Fruit fly (Drosophila melanogaster) whole organism, embryonic: Measurements from ENCODE around the gene CG14340.

Experiments
- Abd-B ChIP-seq: fragments of 200-800 bp; sonication (Bioruptor generic); optimal IDR thresholded peaks from 2 replicates; lab custom pipeline; 2018; ENCODE audit warnings: missing biosample characterization, mild to moderate bottlenecking, missing genetic modification characterization, moderate library complexity
- Atf-2 ChIP-seq: fragments of 200-800 bp; sonication (Bioruptor generic); optimal IDR thresholded peaks from 2 replicates; lab custom pipeline; 2016; ENCODE audit warnings: missing biosample characterization, missing genetic modification characterization
- CG11560 ChIP-seq: fragments of 200-800 bp; sonication (Bioruptor generic); IDR thresholded peaks from 3 replicates; pipeline ENCODE4 v1.3.6; 2022; ENCODE audit warnings: missing biosample characterization, missing genetic modification characterization
- CG14441 ChIP-seq: fragments of 200-800 bp; sonication (Bioruptor generic); IDR thresholded peaks from 2 replicates; pipeline ENCODE4 v1.3.6; 2022; ENCODE audit warnings: missing biosample characterization, missing genetic modification characterization
- CG1603 ChIP-seq: fragments of 200-800 bp; sonication (Bioruptor generic); optimal IDR thresholded peaks from 2 replicates; lab custom pipeline; 2019; ENCODE audit warnings: missing biosample characterization, mild to moderate bottlenecking, missing genetic modification characterization, moderate library complexity
- CG16815 ChIP-seq: fragments of 200-800 bp; sonication (Bioruptor generic); optimal IDR thresholded peaks from 3 replicates; lab custom pipeline; 2017; ENCODE audit warnings: missing biosample characterization, mild to moderate bottlenecking, missing genetic modification characterization
- CG2120 ChIP-seq: fragments of 200-800 bp; sonication (Bioruptor generic); optimal IDR thresholded peaks from 3 replicates; lab custom pipeline; 2016; ENCODE audit warnings: missing biosample characterization, missing genetic modification characterization
- CG30431 ChIP-seq: fragments of 200-800 bp; sonication (Bioruptor generic); optimal IDR thresholded peaks from 2 replicates; lab custom pipeline; 2017; ENCODE audit warnings: missing biosample characterization, missing genetic modification characterization
- CG3065 ChIP-seq: fragments of 200-800 bp; sonication (Bioruptor generic); optimal IDR thresholded peaks from 2 replicates; lab custom pipeline; 2016; ENCODE audit warnings: missing biosample characterization, missing genetic modification characterization
- CG3163 ChIP-seq: fragments of 200-800 bp; sonication (Bioruptor generic); optimal IDR thresholded peaks from 3 replicates; lab custom pipeline; 2016; ENCODE audit warnings: missing biosample characterization, missing genetic modification characterization
- CG32532 ChIP-seq: fragments of 200-800 bp; sonication (Bioruptor generic); IDR thresholded peaks from 2 replicates; pipeline ENCODE4 v1.3.6; 2022; ENCODE audit warnings: missing biosample characterization, missing genetic modification characterization
- CG32767 ChIP-seq: fragments of 200-800 bp; sonication (Bioruptor generic); IDR thresholded peaks from 2 replicates; pipeline ENCODE4 v1.3.6; 2022; ENCODE audit warnings: missing biosample characterization, missing genetic modification characterization
- CG32772 ChIP-seq: fragments of 200-800 bp; sonication (Bioruptor generic); IDR thresholded peaks from 2 replicates; pipeline ENCODE4 v1.3.6; 2022; ENCODE audit warnings: missing biosample characterization, missing genetic modification characterization
- CG5245 ChIP-seq: fragments of 200-800 bp; sonication (Bioruptor generic); optimal IDR thresholded peaks from 3 replicates; lab custom pipeline; 2016; ENCODE audit warnings: missing biosample characterization, missing genetic modification characterization
- CHES-1-like ChIP-seq: fragments of 200-800 bp; sonication (Bioruptor generic); optimal IDR thresholded peaks from 2 replicates; lab custom pipeline; 2016; ENCODE audit warnings: missing biosample characterization, missing genetic modification characterization
- Dip3 ChIP-seq: fragments of 200-800 bp; sonication (Bioruptor generic); optimal IDR thresholded peaks from 3 replicates; lab custom pipeline; 2016; ENCODE audit warnings: missing biosample characterization, missing genetic modification characterization
- Dref ChIP-seq: fragments of 200-800 bp; sonication (Bioruptor generic); IDR thresholded peaks from 2 replicates; pipeline ENCODE4 v1.3.6; 2022; ENCODE audit warnings: missing biosample characterization, missing genetic modification characterization
- Drgx ChIP-seq: fragments of 200-800 bp; sonication (Bioruptor generic); IDR thresholded peaks from 2 replicates; pipeline ENCODE4 v1.3.6; 2022; ENCODE audit warnings: missing biosample characterization, missing genetic modification characterization
- Ets65A ChIP-seq: fragments of 200-800 bp; sonication (Bioruptor generic); peaks from one replicate; lab custom pipeline; 2016; ENCODE audit warnings: missing biosample characterization, missing genetic modification characterization
- HLH54F ChIP-seq: fragments of 200-800 bp; sonication (Bioruptor generic); optimal IDR thresholded peaks from 3 replicates; lab custom pipeline; 2016; ENCODE audit warnings: missing biosample characterization, missing genetic modification characterization
- HLHmδ ChIP-seq: fragments of 200-800 bp; sonication (Bioruptor generic); optimal IDR thresholded peaks from 2 replicates; lab custom pipeline; 2018; ENCODE audit warnings: missing biosample characterization, mild to moderate bottlenecking, missing genetic modification characterization, moderate library complexity
- MBD-R2 ChIP-seq: fragments of 200-800 bp; sonication (Bioruptor generic); IDR thresholded peaks from 2 replicates; pipeline ENCODE4 v1.3.6; 2022; ENCODE audit warnings: missing biosample characterization, missing genetic modification characterization
- Med ChIP-seq: fragments of 200-800 bp; sonication (Bioruptor generic); peaks from one replicate; lab custom pipeline; 2016; ENCODE audit warnings: missing biosample characterization, missing genetic modification characterization, mild to moderate bottlenecking, inconsistent platforms, moderate library complexity
- NFAT ChIP-seq: fragments of 200-800 bp; sonication (Bioruptor generic); IDR thresholded peaks from 2 replicates; pipeline ENCODE4 v1.3.6; 2022; ENCODE audit warnings: missing biosample characterization, missing genetic modification characterization
- Nf-YC ChIP-seq: fragments of 200-800 bp; optimal IDR thresholded peaks from 3 replicates; lab custom pipeline; 2019; ENCODE audit warnings: missing biosample characterization, mild to moderate bottlenecking, missing genetic modification characterization, moderate library complexity
- Six4 ChIP-seq: fragments of 200-800 bp; sonication (Bioruptor generic); optimal IDR thresholded peaks from 2 replicates; lab custom pipeline; 2016; ENCODE audit warnings: missing biosample characterization, missing genetic modification characterization
- Sox100B ChIP-seq: fragments of 200-800 bp; sonication (Bioruptor generic); optimal IDR thresholded peaks from 3 replicates; lab custom pipeline; 2018; ENCODE audit warnings: missing biosample characterization, mild to moderate bottlenecking, missing genetic modification characterization
- Sox102F ChIP-seq: fragments of 200-800 bp; sonication (Bioruptor generic); optimal IDR thresholded peaks from 2 replicates; lab custom pipeline; 2018; ENCODE audit warnings: missing biosample characterization, mild to moderate bottlenecking, missing genetic modification characterization, moderate library complexity
- ap ChIP-seq: fragments of 200-800 bp; sonication (Bioruptor generic); IDR thresholded peaks from 2 replicates; pipeline ENCODE4 v1.3.6; 2022; ENCODE audit warnings: missing biosample characterization, missing genetic modification characterization
- bbx ChIP-seq: fragments of 200-800 bp; sonication (Bioruptor generic); IDR thresholded peaks from 2 replicates; pipeline ENCODE4 v1.3.6; 2022; ENCODE audit warnings: missing biosample characterization, missing genetic modification characterization; ENCODE audit not compliant: partially characterized antibody
- bsh ChIP-seq, 2 experiments: fragments of 200-800 bp; sonication (Bioruptor generic); optimal IDR thresholded peaks; 2 replicates each; lab custom pipeline; 2017 to 2018; ENCODE audit warnings: mild to moderate bottlenecking in 2 of 2, missing biosample characterization in 2 of 2, missing genetic modification characterization in 2 of 2, moderate library complexity in 1 of 2
- crc ChIP-seq: fragments of 200-800 bp; sonication (Bioruptor generic); optimal IDR thresholded peaks from 2 replicates; lab custom pipeline; 2016; ENCODE audit warnings: missing biosample characterization, missing genetic modification characterization
- dmrt11E ChIP-seq: fragments of 200-800 bp; sonication (Bioruptor generic); optimal IDR thresholded peaks from 3 replicates; lab custom pipeline; 2018; ENCODE audit warnings: missing biosample characterization, mild to moderate bottlenecking, missing genetic modification characterization, moderate library complexity
- dmrt99B ChIP-seq: fragments of 200-800 bp; sonication (Bioruptor generic); optimal IDR thresholded peaks from 2 replicates; lab custom pipeline; 2018; ENCODE audit warnings: missing biosample characterization, mild to moderate bottlenecking, missing genetic modification characterization, moderate library complexity
- hbn ChIP-seq: fragments of 200-800 bp; sonication (Bioruptor generic); IDR thresholded peaks from 2 replicates; pipeline ENCODE4 v1.3.6; 2022; ENCODE audit warnings: missing biosample characterization, missing genetic modification characterization; ENCODE audit not compliant: partially characterized antibody
- jumu ChIP-seq: fragments of 200-800 bp; sonication (Bioruptor generic); optimal IDR thresholded peaks from 3 replicates; lab custom pipeline; 2016; ENCODE audit warnings: missing biosample characterization, missing genetic modification characterization
- lab ChIP-seq: fragments of 200-800 bp; sonication (Bioruptor generic); optimal IDR thresholded peaks from 3 replicates; lab custom pipeline; 2017; ENCODE audit warnings: missing biosample characterization, missing genetic modification characterization, mild to moderate bottlenecking, moderate library complexity, missing genetic modification reagents
- lmd ChIP-seq: fragments of 200-800 bp; sonication (Bioruptor generic); IDR thresholded peaks from 2 replicates; pipeline ENCODE4 v1.3.6; 2022; ENCODE audit warnings: missing biosample characterization, missing genetic modification characterization
- lov ChIP-seq, 2 experiments: fragments of 200-800 bp in 1 of 2; fragments of >200 bp in 1 of 2; sonication (Bioruptor generic) in 1 of 2; IDR thresholded peaks in 1 of 2; optimal IDR thresholded peaks in 1 of 2; 2 replicates in 1 of 2; 3 replicates in 1 of 2; pipeline versions ENCODE4 v1.3.6 to Lab custom; 2017 to 2022; ENCODE audit warnings: missing biosample characterization in 1 of 2, missing genetic modification characterization in 1 of 2
- mirr ChIP-seq: fragments of 200-800 bp; sonication (Bioruptor generic); optimal IDR thresholded peaks from 3 replicates; lab custom pipeline; 2018; ENCODE audit warnings: missing biosample characterization, mild to moderate bottlenecking, missing genetic modification characterization
- row ChIP-seq: fragments of 200-800 bp; sonication (Bioruptor generic); IDR thresholded peaks from 3 replicates; pipeline ENCODE4 v1.3.6; 2022; ENCODE audit warnings: missing biosample characterization, missing genetic modification characterization
- sens ChIP-seq: fragments of 200-800 bp; sonication (Bioruptor generic); peaks from one replicate; lab custom pipeline; 2016; ENCODE audit warnings: missing biosample characterization, missing genetic modification characterization
- sens-2 ChIP-seq: fragments of 200-800 bp; sonication (Bioruptor generic); IDR thresholded peaks from 2 replicates; pipeline ENCODE4 v1.3.6; 2022; ENCODE audit warnings: missing biosample characterization, missing genetic modification characterization
- sisA ChIP-seq: fragments of 200-800 bp; sonication (Bioruptor generic); IDR thresholded peaks from 2 replicates; pipeline ENCODE4 v1.3.6; 2022; ENCODE audit warnings: missing biosample characterization, missing genetic modification characterization
- sob ChIP-seq: fragments of 200-800 bp; sonication (Bioruptor generic); IDR thresholded peaks from 2 replicates; pipeline ENCODE4 v1.3.6; 2022; ENCODE audit warnings: missing biosample characterization, missing genetic modification characterization
- sug ChIP-seq: fragments of 200-800 bp; optimal IDR thresholded peaks from 2 replicates; lab custom pipeline; 2019; ENCODE audit warnings: missing biosample characterization, mild to moderate bottlenecking, missing genetic modification characterization, moderate library complexity
- tin ChIP-seq: fragments of 200-800 bp; sonication (Bioruptor generic); optimal IDR thresholded peaks from 3 replicates; lab custom pipeline; 2016; ENCODE audit warnings: missing biosample characterization, missing genetic modification characterization
- toy ChIP-seq: fragments of 200-800 bp; sonication (Bioruptor generic); IDR thresholded peaks from 2 replicates; pipeline ENCODE4 v1.3.6; 2022; ENCODE audit warnings: missing biosample characterization, missing genetic modification characterization
- vvl ChIP-seq: fragments of 200-800 bp; sonication (Bioruptor generic); IDR thresholded peaks from 2 replicates; pipeline ENCODE4 v1.3.6; 2022; ENCODE audit warnings: missing biosample characterization, missing genetic modification characterization
- wek ChIP-seq: fragments of 200-800 bp; sonication (Bioruptor generic); optimal IDR thresholded peaks from 3 replicates; lab custom pipeline; 2018; ENCODE audit warnings: missing biosample characterization, mild to moderate bottlenecking, missing genetic modification characterization, moderate library complexity
- yki ChIP-seq: fragments of >200 bp; optimal IDR thresholded peaks from 3 replicates; lab custom pipeline; 2018

CG14340 gene

DNA sequence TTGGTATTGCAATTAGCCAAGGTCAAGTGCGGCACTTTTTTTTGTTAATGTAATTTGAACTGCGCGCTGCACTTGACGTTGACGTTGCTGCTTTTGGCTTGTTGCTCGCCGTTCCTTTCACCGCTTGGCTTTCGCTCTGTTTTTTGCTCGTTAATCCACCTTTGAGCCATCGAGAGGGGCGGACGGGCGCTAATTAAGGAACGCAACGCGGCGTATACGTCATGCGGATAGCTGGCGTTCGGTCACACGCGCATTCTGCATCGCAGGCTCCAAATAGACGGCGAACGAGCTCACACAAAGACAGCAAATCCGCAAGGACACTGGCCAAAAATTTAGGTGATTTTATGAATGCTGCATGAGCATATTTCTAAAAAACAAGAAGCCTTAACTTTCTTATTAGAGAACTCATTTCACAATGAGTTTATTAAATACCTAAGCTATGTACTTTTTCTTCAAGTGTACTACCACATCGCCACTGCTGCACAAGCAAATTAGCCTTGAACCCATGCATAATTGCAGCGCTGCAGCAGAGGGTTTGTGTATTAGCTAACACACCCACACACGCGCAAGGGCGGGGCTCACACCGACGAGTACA, 26.3 kb upstream of the CG14340 start (continued):
- TF ChIP-seq mirr (GFP tag; lab: Kevin White, UChicago) (no peak), vvl (GFP tag; lab: Robert Waterston, UW) (no peak), Abd-B (GFP tag; lab: Kevin White, UChicago) (no peak), HLHmδ (GFP tag; lab: Kevin White, UChicago) (no peak), CG16815 (no peak), hbn (GFP tag; lab: Robert Waterston, UW) (no peak), CG11560 (tag; lab: Robert Waterston, UW) (no peak), Six4 (GFP tag; lab: Kevin White, UChicago) (no peak), bsh (GFP tag; optimal IDR thresholded peaks at IDR 0.05; lab: Kevin White, UChicago) (no peak), dmrt99B (tag; lab: Kevin White, UChicago) (no peak), wek (GFP tag; lab: Kevin White, UChicago) (no peak), CG30431 (GFP tag; lab: Kevin White, UChicago) (peak; percentile 6), CG3163 (GFP tag; lab: Kevin White, UChicago) (no peak), CHES-1-like (GFP tag; lab: Kevin White, UChicago) (no peak), sisA (GFP tag; lab: Robert Waterston, UW) (0 out of 2 replicates have a peak, but pooled peaks have one; percentile 28), sug (tag; lab: Kevin White, UChicago) (no peak), CG32767 (GFP tag; lab: Robert Waterston, UW) (no peak), CG3065 (no peak), Dref (GFP tag; lab: Robert Waterston, UW) (no peak), Ets65A (GFP tag; lab: Kevin White, UChicago) (peak; percentile 78), Nf-YC (no peak), lov (optimal IDR thresholded peaks at IDR 0.05; lab: Kevin White, UChicago) (no peak), lov (GFP tag; IDR thresholded peaks at IDR 0.05; lab: Robert Waterston, UW) (no peak), CG32532 (GFP tag; lab: Robert Waterston, UW) (0 out of 2 replicates have a peak, but pooled peaks have one; percentile 22), CG5245 (GFP tag; lab: Kevin White, UChicago) (no peak), Sox100B (GFP tag; lab: Kevin White, UChicago) (no peak), toy (no peak), sob (GFP tag; lab: Robert Waterston, UW) (no peak), bbx (GFP tag; lab: Robert Waterston, UW) (no peak), HLH54F (GFP tag; lab: Kevin White, UChicago) (no peak), yki (lab: Kevin White, UChicago) (no peak), jumu (GFP tag; lab: Kevin White, UChicago) (no peak)

DNA sequence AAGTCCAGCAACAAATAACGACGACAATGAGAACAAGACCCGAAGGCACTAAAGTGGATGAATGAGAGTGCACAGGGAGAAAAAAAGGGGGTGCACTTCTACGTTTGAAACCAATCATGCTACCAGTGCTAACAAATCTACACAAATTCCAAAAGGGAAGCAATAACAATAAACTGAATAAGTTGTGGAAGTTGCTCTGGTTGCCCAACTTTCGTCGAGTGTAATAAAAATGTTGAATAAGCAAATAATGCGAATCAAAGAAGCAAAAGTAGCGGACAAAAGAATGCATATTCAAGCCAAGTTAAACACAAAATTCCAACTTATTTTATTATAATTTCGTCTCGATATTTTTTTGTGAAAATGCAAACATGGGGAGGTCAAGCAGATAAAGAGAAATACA, 21.1 kb upstream of the CG14340 start:
- TF ChIP-seq sisA (GFP tag; lab: Robert Waterston, UW) (peak; percentile 32; the same call in 1 of the 2 replicates), lmd (GFP tag; lab: Robert Waterston, UW) (0 out of 2 replicates have a peak, but pooled peaks have one; percentile 12), CG32772 (0 out of 2 replicates have a peak, but pooled peaks have one; percentile 13), Med (GFP tag; lab: Kevin White, UChicago) (peak; percentile 70), ap (GFP tag; lab: Robert Waterston, UW) (0 out of 2 replicates have a peak, but pooled peaks have one; percentile 13), MBD-R2 (GFP tag; lab: Robert Waterston, UW) (0 out of 2 replicates have a peak, but pooled peaks have one; percentile 7), row (GFP tag; lab: Robert Waterston, UW) (0 out of 3 replicates have a peak, but pooled peaks have one; percentile 20), lab (GFP tag; lab: Kevin White, UChicago) (peak; percentile 2), Drgx (no peak), crc (no peak), CG2120 (peak; percentile 38), NFAT (GFP tag; lab: Robert Waterston, UW) (peak; percentile 28; the same call in 1 of the 2 replicates), Sox102F (GFP tag; lab: Kevin White, UChicago) (peak; percentile 16), Dip3 (GFP tag; lab: Kevin White, UChicago) (no peak), CG14441 (GFP tag; lab: Robert Waterston, UW) (0 out of 2 replicates have a peak, but pooled peaks have one; percentile 15), Atf-2 (GFP tag; lab: Kevin White, UChicago) (no peak), dmrt11E (tag; lab: Kevin White, UChicago) (no peak), CG1603 (tag; lab: Kevin White, UChicago) (peak; percentile 9), tin (GFP tag; lab: Kevin White, UChicago) (no peak), sens-2 (GFP tag; lab: Robert Waterston, UW) (no peak), sens (GFP tag; lab: Kevin White, UChicago) (peak; percentile 17)
